Fruit fly (Drosophila melanogaster) whole organism, embryonic: ENCODE results near the gene CG6878.
A peak's percentile ranks its signal among the peaks of the same experiment; 100 is the strongest.

Experiments
- Awh ChIP-seq: fragments of 200-800 bp; sonication (Bioruptor generic); IDR thresholded peaks from 2 replicates; pipeline ENCODE4, ENCODE4 v1.3.6; 2022; ENCODE audit warnings: missing biosample characterization, missing genetic modification characterization
- C15 ChIP-seq: fragments of 200-800 bp; sonication (Bioruptor generic); IDR thresholded peaks from 3 replicates; pipeline ENCODE4 v1.3.6; 2022; ENCODE audit warnings: missing biosample characterization, missing genetic modification characterization
- CG10274 ChIP-seq: fragments of 200-800 bp; sonication (Bioruptor generic); optimal IDR thresholded peaks from 3 replicates; lab custom pipeline; 2017; ENCODE audit warnings: missing biosample characterization, mild to moderate bottlenecking, missing genetic modification characterization
- CG10543 ChIP-seq: fragments of 200-800 bp; sonication (Bioruptor generic); optimal IDR thresholded peaks from 3 replicates; lab custom pipeline; 2017; ENCODE audit warnings: missing biosample characterization, mild to moderate bottlenecking, missing genetic modification characterization, moderate library complexity
- CG10959 ChIP-seq: fragments of 200-800 bp; sonication (Bioruptor generic); IDR thresholded peaks from 2 replicates; pipeline ENCODE4 v1.3.6; 2022; ENCODE audit warnings: missing biosample characterization, missing genetic modification characterization
- CG12071 ChIP-seq: fragments of 200-800 bp; sonication (Bioruptor generic); optimal IDR thresholded peaks from 3 replicates; lab custom pipeline; 2018; ENCODE audit warnings: missing biosample characterization, mild to moderate bottlenecking, missing genetic modification characterization
- CG12155 ChIP-seq: fragments of 200-800 bp; sonication (Bioruptor generic); optimal IDR thresholded peaks from 3 replicates; lab custom pipeline; 2016; ENCODE audit warnings: missing biosample characterization, missing genetic modification characterization
- CG13287 ChIP-seq: fragments of 200-800 bp; sonication (Bioruptor generic); IDR thresholded peaks from 2 replicates; pipeline ENCODE4 v1.3.6; 2022; ENCODE audit warnings: missing biosample characterization, missing genetic modification characterization; ENCODE audit not compliant: partially characterized antibody
- CG1602 ChIP-seq: fragments of 200-800 bp; sonication (Bioruptor generic); optimal IDR thresholded peaks from 3 replicates; lab custom pipeline; 2016; ENCODE audit warnings: missing biosample characterization, missing genetic modification characterization
- CG17802 ChIP-seq: fragments of 200-800 bp; sonication (Bioruptor generic); optimal IDR thresholded peaks from 2 replicates; lab custom pipeline; 2018; ENCODE audit warnings: missing biosample characterization, mild to moderate bottlenecking, missing genetic modification characterization, moderate library complexity
- CG18476 ChIP-seq: fragments of 200-800 bp; sonication (Bioruptor generic); optimal IDR thresholded peaks from 2 replicates; lab custom pipeline; 2016; ENCODE audit warnings: missing biosample characterization, mild to moderate bottlenecking, missing genetic modification characterization
- CG2875 ChIP-seq: fragments of 200-800 bp; sonication (Bioruptor generic); optimal IDR thresholded peaks from 2 replicates; lab custom pipeline; 2017; ENCODE audit warnings: missing biosample characterization, mild to moderate bottlenecking, missing genetic modification characterization, missing genetic modification reagents
- CG3065 ChIP-seq: fragments of 200-800 bp; sonication (Bioruptor generic); optimal IDR thresholded peaks from 2 replicates; lab custom pipeline; 2016; ENCODE audit warnings: missing biosample characterization, missing genetic modification characterization
- CG4424 ChIP-seq: fragments of 200-800 bp; sonication (Bioruptor generic); optimal IDR thresholded peaks from 3 replicates; lab custom pipeline; 2016; ENCODE audit warnings: missing biosample characterization, missing genetic modification characterization
- CG4854 ChIP-seq: fragments of 200-800 bp; sonication (Bioruptor generic); optimal IDR thresholded peaks from 2 replicates; lab custom pipeline; 2016; ENCODE audit warnings: missing biosample characterization, missing genetic modification characterization, inconsistent platforms
- CG9876 ChIP-seq: fragments of 200-800 bp; sonication (Bioruptor generic); optimal IDR thresholded peaks from 2 replicates; lab custom pipeline; 2016; ENCODE audit warnings: missing biosample characterization, missing genetic modification characterization
- Chrac-16 ChIP-seq: fragments of 200-800 bp; sonication (Bioruptor generic); optimal IDR thresholded peaks from 3 replicates; lab custom pipeline; 2016; ENCODE audit warnings: missing biosample characterization, missing genetic modification characterization
- Dbx ChIP-seq: fragments of 200-800 bp; sonication (Bioruptor generic); IDR thresholded peaks from 3 replicates; pipeline ENCODE4 v1.3.6; 2022; ENCODE audit warnings: missing biosample characterization, missing genetic modification characterization
- Dll ChIP-seq: fragments of 200-800 bp; sonication (Bioruptor generic); IDR thresholded peaks from 4 replicates; pipeline ENCODE4 v1.3.6; 2022; ENCODE audit warnings: missing biosample characterization, missing genetic modification characterization; ENCODE audit not compliant: partially characterized antibody
- Drgx ChIP-seq: fragments of 200-800 bp; sonication (Bioruptor generic); IDR thresholded peaks from 2 replicates; pipeline ENCODE4 v1.3.6; 2022; ENCODE audit warnings: missing biosample characterization, missing genetic modification characterization
- Hr39 ChIP-seq: fragments of >200 bp; optimal IDR thresholded peaks from 2 replicates; lab custom pipeline; 2017
- Lhr ChIP-seq: fragments of 200-800 bp; sonication (Bioruptor generic); optimal IDR thresholded peaks from 3 replicates; lab custom pipeline; 2017; ENCODE audit warnings: mild to moderate bottlenecking, missing biosample characterization, missing genetic modification reagents, missing genetic modification characterization
- Mrtf ChIP-seq: fragments of 200-800 bp; sonication (Bioruptor generic); IDR thresholded peaks from 3 replicates; pipeline ENCODE4 v1.3.6; 2022; ENCODE audit warnings: missing biosample characterization, missing genetic modification characterization
- Usf ChIP-seq: fragments of 200-800 bp; sonication (Bioruptor generic); optimal IDR thresholded peaks from 2 replicates; lab custom pipeline; 2017; ENCODE audit warnings: missing genotype, missing biosample characterization, missing genetic modification characterization
- Vsx1 ChIP-seq: fragments of 200-800 bp; sonication (Bioruptor generic); optimal IDR thresholded peaks from 2 replicates; lab custom pipeline; 2017; ENCODE audit warnings: missing biosample characterization, mild to moderate bottlenecking, missing genetic modification characterization, missing genetic modification reagents
- bab2 ChIP-seq: fragments of 200-800 bp; sonication (Bioruptor generic); optimal IDR thresholded peaks from 2 replicates; lab custom pipeline; 2016; ENCODE audit warnings: missing biosample characterization, missing genetic modification characterization
- bcd ChIP-seq: fragments of 200-800 bp; sonication (Bioruptor generic); optimal IDR thresholded peaks from 2 replicates; lab custom pipeline; 2017; ENCODE audit warnings: missing biosample characterization, mild to moderate bottlenecking, missing genetic modification characterization
- cas ChIP-seq: fragments of 200-800 bp; sonication (Bioruptor generic); IDR thresholded peaks from 2 replicates; pipeline ENCODE4 v1.3.6; 2022; ENCODE audit warnings: missing biosample characterization, missing genetic modification characterization
- crp ChIP-seq, 2 experiments: fragments of 200-800 bp; sonication (Bioruptor generic); optimal IDR thresholded peaks; 2 replicates in 1 of 2; 3 replicates in 1 of 2; lab custom pipeline; 2017; ENCODE audit warnings: missing biosample characterization in 2 of 2, missing genetic modification characterization in 2 of 2, mild to moderate bottlenecking in 1 of 2, moderate library complexity in 1 of 2
- disco-r ChIP-seq: fragments of 200-800 bp; sonication (Bioruptor generic); optimal IDR thresholded peaks from 2 replicates; lab custom pipeline; 2016; ENCODE audit warnings: missing biosample characterization, missing genetic modification characterization
- eyg ChIP-seq: fragments of 200-800 bp; sonication (Bioruptor generic); optimal IDR thresholded peaks from 3 replicates; lab custom pipeline; 2016; ENCODE audit warnings: missing biosample characterization, missing genetic modification characterization
- gcm ChIP-seq: fragments of 200-800 bp; sonication (Bioruptor generic); optimal IDR thresholded peaks from 2 replicates; lab custom pipeline; 2019; ENCODE audit warnings: missing biosample characterization, mild to moderate bottlenecking, missing genetic modification characterization, moderate library complexity
- gfzf ChIP-seq: fragments of 200-800 bp; sonication (Bioruptor generic); optimal IDR thresholded peaks from 2 replicates; lab custom pipeline; 2016; ENCODE audit warnings: missing biosample characterization, mild to moderate bottlenecking, missing genetic modification characterization, moderate library complexity
- hkb ChIP-seq, 2 experiments: fragments of 200-800 bp in 1 of 2; fragments of >200 bp in 1 of 2; sonication (Bioruptor generic) in 1 of 2; IDR thresholded peaks in 1 of 2; optimal IDR thresholded peaks in 1 of 2; 2 replicates each; pipeline versions ENCODE4 v1.3.6 to Lab custom; 2017 to 2022; ENCODE audit warnings: missing biosample characterization in 1 of 2, missing genetic modification characterization in 1 of 2
- ind ChIP-seq: fragments of 200-800 bp; sonication (Bioruptor generic); optimal IDR thresholded peaks from 3 replicates; lab custom pipeline; 2016; ENCODE audit warnings: missing biosample characterization, missing genetic modification characterization
- kah ChIP-seq: fragments of 200-800 bp; sonication (Bioruptor generic); optimal IDR thresholded peaks from 2 replicates; lab custom pipeline; 2018; ENCODE audit warnings: missing biosample characterization, mild to moderate bottlenecking, missing genetic modification characterization
- kni ChIP-seq: fragments of 200-800 bp; sonication (Bioruptor generic); optimal IDR thresholded peaks from 3 replicates; lab custom pipeline; 2017; ENCODE audit warnings: mild to moderate bottlenecking, missing biosample characterization, missing genetic modification reagents, missing genetic modification characterization
- mam ChIP-seq: fragments of 200-800 bp; sonication (Bioruptor generic); optimal IDR thresholded peaks from 3 replicates; lab custom pipeline; 2016; ENCODE audit warnings: missing biosample characterization, missing genetic modification characterization
- mld ChIP-seq: fragments of 200-800 bp; sonication (Bioruptor generic); IDR thresholded peaks from 3 replicates; pipeline ENCODE4 v1.3.6; 2022; ENCODE audit warnings: missing biosample characterization, missing genetic modification characterization; ENCODE audit not compliant: partially characterized antibody
- nmo ChIP-seq: fragments of 200-800 bp; sonication (Bioruptor generic); optimal IDR thresholded peaks from 2 replicates; lab custom pipeline; 2018; ENCODE audit warnings: missing biosample characterization, mild to moderate bottlenecking, missing genetic modification characterization, moderate library complexity
- onecut ChIP-seq: fragments of 200-800 bp; sonication (Bioruptor generic); IDR thresholded peaks from 2 replicates; pipeline ENCODE4 v1.3.6; 2022; ENCODE audit warnings: missing biosample characterization, missing genetic modification characterization
- pros ChIP-seq: fragments of 200-800 bp; sonication (Bioruptor generic); optimal IDR thresholded peaks from 3 replicates; lab custom pipeline; 2019; ENCODE audit warnings: missing biosample characterization, mild to moderate bottlenecking, missing genetic modification characterization, moderate library complexity
- repo ChIP-seq: fragments of 200-800 bp; sonication (Bioruptor generic); optimal IDR thresholded peaks from 2 replicates; lab custom pipeline; 2016; ENCODE audit warnings: missing biosample characterization, missing genetic modification characterization
- sd ChIP-seq: fragments of 200-800 bp; sonication (Bioruptor generic); optimal IDR thresholded peaks from 3 replicates; lab custom pipeline; 2018; ENCODE audit warnings: missing biosample characterization, mild to moderate bottlenecking, missing genetic modification characterization, moderate library complexity
- sens ChIP-seq: fragments of 200-800 bp; sonication (Bioruptor generic); peaks from one replicate; lab custom pipeline; 2016; ENCODE audit warnings: missing biosample characterization, missing genetic modification characterization
- sr ChIP-seq: fragments of 200-800 bp; sonication (Bioruptor generic); IDR thresholded peaks from 3 replicates; pipeline ENCODE4 v1.3.6; 2022; ENCODE audit warnings: missing biosample characterization, missing genetic modification characterization
- sug ChIP-seq: fragments of 200-800 bp; optimal IDR thresholded peaks from 2 replicates; lab custom pipeline; 2019; ENCODE audit warnings: missing biosample characterization, mild to moderate bottlenecking, missing genetic modification characterization, moderate library complexity
- wdn ChIP-seq: fragments of 200-800 bp; sonication (Bioruptor generic); IDR thresholded peaks from 2 replicates; pipeline ENCODE4 v1.3.6; 2022; ENCODE audit warnings: missing biosample characterization, missing genetic modification characterization

Gene CG6878

DNA sequence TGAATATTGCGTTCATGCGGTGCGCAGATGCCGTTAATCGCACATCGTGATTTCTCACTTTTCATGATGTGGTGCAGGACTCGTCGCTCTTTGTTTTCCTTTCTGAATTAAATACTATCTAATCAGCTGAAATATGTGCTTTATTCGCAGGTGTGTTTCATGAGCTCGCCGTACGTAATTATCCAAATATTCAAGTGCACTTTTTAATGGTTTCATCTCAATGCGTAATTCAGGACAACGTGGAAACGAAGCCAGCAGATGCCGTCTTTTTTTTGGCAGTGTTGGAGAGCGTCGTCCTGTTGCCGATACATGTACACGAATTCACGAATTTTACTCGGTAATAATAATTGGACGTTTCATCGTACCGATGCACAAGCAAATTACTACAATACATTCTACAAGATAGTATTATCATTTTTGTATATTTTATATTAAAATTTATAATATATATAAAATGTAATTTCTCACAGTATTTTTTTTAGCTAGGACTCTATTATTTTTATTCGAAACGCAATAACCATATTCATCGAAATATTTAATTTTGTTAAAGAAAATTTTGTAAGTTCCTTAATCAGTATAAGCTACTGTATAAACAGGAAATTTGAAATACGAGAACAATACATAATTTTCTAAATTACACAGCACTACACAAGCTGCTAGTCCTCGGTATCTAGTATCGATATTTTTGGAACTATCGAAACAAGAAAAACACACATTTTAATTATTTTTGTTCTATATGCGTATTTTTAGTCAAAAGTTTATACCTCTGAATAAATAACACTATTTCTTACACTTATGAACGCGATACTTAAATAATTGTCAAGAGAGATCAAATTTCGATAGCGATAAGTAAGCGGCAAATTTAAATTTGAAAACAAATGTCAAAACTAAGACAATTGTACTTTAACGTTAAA is 24.7 kb upstream of the CG6878 start, which contains the start of gene CG12316 (continued):
- TF ChIP-seq sug (tag; lab: Kevin White, UChicago) (peak; percentile 91), sr (GFP tag; lab: Robert Waterston, UW) (peak; percentile 46; the same call in 1 of the 3 replicates), CG10959 (GFP tag; lab: Robert Waterston, UW) (peak; percentile 86), wdn (GFP tag; lab: Robert Waterston, UW) (peak; percentile 87), CG18476 (GFP tag; lab: Kevin White, UChicago) (peak; percentile 89), CG10543 (GFP tag; lab: Kevin White, UChicago) (peak; percentile 96), CG10274 (GFP tag; lab: Kevin White, UChicago) (peak; percentile 79), gfzf (GFP tag; lab: Kevin White, UChicago) (no peak), CG4854 (GFP tag; lab: Kevin White, UChicago) (peak; percentile 86), mam (GFP tag; lab: Kevin White, UChicago) (peak; percentile 86), Chrac-16 (GFP tag; lab: Kevin White, UChicago) (peak; percentile 86), sd (tag; lab: Kevin White, UChicago) (peak; percentile 35), Awh (peak; percentile 85), Dll (GFP tag; lab: Robert Waterston, UW) (peak; percentile 92), CG12071 (GFP tag; lab: Kevin White, UChicago) (peak; percentile 94), pros (GFP tag; lab: Kevin White, UChicago) (peak; percentile 70), CG9876 (GFP tag; lab: Kevin White, UChicago) (peak; percentile 74), CG12155 (GFP tag; lab: Kevin White, UChicago) (peak; percentile 82), kni (peak; percentile 84), disco-r (GFP tag; lab: Kevin White, UChicago) (peak; percentile 89), Usf (GFP tag; lab: Kevin White, UChicago) (peak; percentile 89), ind (peak; percentile 83), repo (peak; percentile 93), Dbx (GFP tag; lab: Robert Waterston, UW) (peak; percentile 79), mld (GFP tag; lab: Robert Waterston, UW) (peak; percentile 47; the same call in 1 of the 3 replicates), cas (GFP tag; lab: Robert Waterston, UW) (0 out of 2 replicates have a peak, but pooled peaks have one; percentile 19), Drgx (peak; percentile 90), sens (GFP tag; lab: Kevin White, UChicago) (peak; percentile 100), C15 (GFP tag; lab: Robert Waterston, UW) (no peak), eyg (GFP tag; lab: Kevin White, UChicago) (peak; percentile 85), CG3065 (GFP tag; lab: Kevin White, UChicago) (peak; percentile 43), crp (GFP tag; optimal IDR thresholded peaks at IDR 0.05; lab: Kevin White, UChicago) (peak in 1 of 2 experiments; percentile 48), Vsx1 (GFP tag; lab: Kevin White, UChicago) (peak; percentile 81), CG2875 (GFP tag; lab: Kevin White, UChicago) (peak; percentile 89), bcd (peak; percentile 88), nmo (peak; percentile 92), CG1602 (GFP tag; lab: Kevin White, UChicago) (peak; percentile 77), CG17802 (tag; lab: Kevin White, UChicago) (peak; percentile 77), onecut (GFP tag; lab: Robert Waterston, UW) (peak; percentile 91), CG4424 (GFP tag; lab: Kevin White, UChicago) (peak; percentile 89), hkb (optimal IDR thresholded peaks at IDR 0.05; lab: Kevin White, UChicago) (no peak), hkb (GFP tag; IDR thresholded peaks at IDR 0.05; lab: Robert Waterston, UW) (peak; percentile 93), gcm (GFP tag; lab: Kevin White, UChicago) (peak; percentile 97), Mrtf (GFP tag; lab: Robert Waterston, UW) (peak; percentile 79), kah (GFP tag; lab: Kevin White, UChicago) (peak; percentile 72), Lhr (peak; percentile 69), Hr39 (lab: Kevin White, UChicago) (no peak), bab2 (GFP tag; lab: Kevin White, UChicago) (peak; percentile 90), CG13287 (GFP tag; lab: Robert Waterston, UW) (peak; percentile 87)
